Fruit fly (Drosophila melanogaster): ENCODE data around the gene Polr3C.

The Polr3C gene

DNA sequence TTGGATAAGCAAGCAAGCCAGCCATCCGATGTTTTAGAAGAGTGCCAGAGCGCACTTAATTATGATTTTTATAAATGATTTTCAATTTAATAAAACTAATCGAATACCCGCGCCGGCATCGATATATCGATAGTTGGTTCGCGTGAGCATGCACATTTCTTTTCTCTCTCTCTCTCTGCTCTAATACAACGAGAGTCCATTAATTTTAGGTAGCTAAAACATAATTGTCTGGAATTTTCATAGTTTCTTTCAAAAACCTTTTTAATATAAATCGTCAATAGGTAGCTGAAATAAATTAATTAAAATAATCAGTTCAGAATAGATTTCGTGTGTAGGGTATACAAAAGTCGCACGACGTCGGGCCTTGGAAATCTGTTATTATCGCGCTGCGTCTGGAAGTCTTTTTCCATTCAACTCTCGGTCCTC, 11.3 kb upstream of the Polr3C start, which contains the start of gene CG18549 (continued):
- TF ChIP-seq ash1 (GFP tag; optimal IDR thresholded peaks at IDR 0.05) (peak; percentile 98), CG11504 (tag; optimal IDR thresholded peaks at IDR 0.05) (peak; percentile 99), chn (GFP tag; optimal IDR thresholded peaks at IDR 0.05) (peak; percentile 100), NFAT (GFP tag; IDR thresholded peaks at IDR 0.05) (peak; percentile 99), Pdp1 (GFP tag; optimal IDR thresholded peaks at IDR 0.05) (peak; percentile 99), Camta (GFP tag; optimal IDR thresholded peaks at IDR 0.05) (peak; percentile 100), Nf-YB (GFP tag; optimal IDR thresholded peaks at IDR 0.05) (peak; percentile 93), CG15269 (tag; optimal IDR thresholded peaks at IDR 0.05) (peak; percentile 100), D (optimal IDR thresholded peaks at IDR 0.05) (no peak), D (GFP tag; optimal IDR thresholded peaks at IDR 0.05) (peak; percentile 100), CG14860 (GFP tag; IDR thresholded peaks at IDR 0.05; ENCODE audit: partially characterized antibody) (peak; percentile 65), fd3F (GFP tag; optimal IDR thresholded peaks at IDR 0.05) (peak; percentile 99), fd102C (GFP tag; optimal IDR thresholded peaks at IDR 0.05) (peak; percentile 92), Hey (tag; optimal IDR thresholded peaks at IDR 0.05) (peak; percentile 97), amos (GFP tag; IDR thresholded peaks at IDR 0.05; ENCODE audit: partially characterized antibody) (peak; percentile 85), CG12071 (GFP tag; optimal IDR thresholded peaks at IDR 0.05) (peak; percentile 99), CG11560 (tag; IDR thresholded peaks at IDR 0.05) (peak; percentile 97), CG8388 (GFP tag; optimal IDR thresholded peaks at IDR 0.05) (peak; percentile 100), lab (GFP tag; optimal IDR thresholded peaks at IDR 0.05) (peak; percentile 100), br (optimal IDR thresholded peaks at IDR 0.05) (no peak), emc (GFP tag; optimal IDR thresholded peaks at IDR 0.05) (peak; percentile 97), cg (GFP tag; optimal IDR thresholded peaks at IDR 0.05) (no peak), CG1792 (GFP tag; optimal IDR thresholded peaks at IDR 0.05) (peak; percentile 99), insv (GFP tag; optimal IDR thresholded peaks at IDR 0.05) (peak; percentile 74 to 86), fru (optimal IDR thresholded peaks at IDR 0.05) (no peak), CG10979 (tag; optimal IDR thresholded peaks at IDR 0.05) (peak; percentile 100), sug (tag; optimal IDR thresholded peaks at IDR 0.05) (peak; percentile 99), ssp (GFP tag; IDR thresholded peaks at IDR 0.05) (peak; percentile 97), Mad (GFP tag; optimal IDR thresholded peaks at IDR 0.05) (peak; percentile 99), Oaz (GFP tag; IDR thresholded peaks at IDR 0.05) (peak; percentile 100), ERR (GFP tag; optimal IDR thresholded peaks at IDR 0.05) (peak; percentile 98), ind (GFP tag; optimal IDR thresholded peaks at IDR 0.05) (peak; percentile 99), lbe (GFP tag; optimal IDR thresholded peaks at IDR 0.05) (peak; percentile 99), dmrt11E (tag; optimal IDR thresholded peaks at IDR 0.05) (peak; percentile 100), ttk (GFP tag; IDR thresholded peaks at IDR 0.05) (peak; percentile 100), Sin3A (optimal IDR thresholded peaks at IDR 0.05) (no peak), sqz (GFP tag; optimal IDR thresholded peaks at IDR 0.05) (peak; percentile 100), CG4730 (GFP tag; IDR thresholded peaks at IDR 0.05) (peak; percentile 100), Dp (GFP tag; optimal IDR thresholded peaks at IDR 0.05) (peak; percentile 96), tio (GFP tag; optimal IDR thresholded peaks at IDR 0.05) (peak; percentile 99), gem (tag; optimal IDR thresholded peaks at IDR 0.05) (peak; percentile 100), chinmo (GFP tag; IDR thresholded peaks at IDR 0.05; ENCODE audit: partially characterized antibody) (peak; percentile 97), zen2 (GFP tag; IDR thresholded peaks at IDR 0.05; ENCODE audit: partially characterized antibody) (peak; percentile 84), CG11085 (GFP tag; IDR thresholded peaks at IDR 0.05) (peak; percentile 99), Dip2 (GFP tag; IDR thresholded peaks at IDR 0.05) (peak; percentile 83), Tbp (GFP tag; optimal IDR thresholded peaks at IDR 0.05) (peak; percentile 35), E2f2 (GFP tag; IDR thresholded peaks at IDR 0.05) (peak; percentile 98), hkb (optimal IDR thresholded peaks at IDR 0.05) (no peak), hkb (GFP tag; IDR thresholded peaks at IDR 0.05) (peak; percentile 100), usp (GFP tag; optimal IDR thresholded peaks at IDR 0.05) (no peak), CG11398 (GFP tag; optimal IDR thresholded peaks at IDR 0.05) (peak; percentile 99), CG7745 (tag; optimal IDR thresholded peaks at IDR 0.05) (peak; percentile 98)
